Worm (Caenorhabditis elegans) whole organism, late embryonic: ENCODE measurements around the gene R04A9.9.

ENCODE experiments used
- C38D4.7 ChIP-seq: fragments of 200-800 bp; sonication (Bioruptor generic); optimal IDR thresholded peaks from 2 replicates; lab custom pipeline; 2018; ENCODE audit warnings: mild to moderate bottlenecking, missing genetic modification characterization, moderate library complexity, missing compliant biosample characterization
- F13H6.1 ChIP-seq: sonication (generic microtip); optimal IDR thresholded peaks from 2 replicates; lab custom pipeline; 2016; ENCODE audit warnings: missing genetic modification characterization, missing compliant biosample characterization
- T23F11.4 ChIP-seq: fragments of 200-800 bp; sonication (Bioruptor generic); optimal IDR thresholded peaks from 2 replicates; lab custom pipeline; 2018; ENCODE audit warnings: mild to moderate bottlenecking, missing genetic modification characterization, missing compliant biosample characterization
- ahr-1 ChIP-seq: sonication (generic microtip); optimal IDR thresholded peaks from 2 replicates; lab custom pipeline; 2016; ENCODE audit warnings: missing genetic modification characterization, missing compliant biosample characterization
- ama-1 ChIP-seq: fragments of 150-350 bp; optimal IDR thresholded peaks from 2 replicates; lab custom pipeline; 2014
- ceh-18 ChIP-seq: sonication (generic microtip); optimal IDR thresholded peaks from 2 replicates; lab custom pipeline; 2016; ENCODE audit warnings: missing genetic modification characterization, missing compliant biosample characterization
- ceh-24 ChIP-seq: sonication (generic microtip); optimal IDR thresholded peaks from 2 replicates; lab custom pipeline; 2016; ENCODE audit warnings: mild to moderate bottlenecking, missing genetic modification characterization, missing compliant biosample characterization
- ceh-30 ChIP-seq: fragments of 150-350 bp; optimal IDR thresholded peaks from 2 replicates; lab custom pipeline; 2014; ENCODE audit warnings: missing biosample characterization, missing genetic modification characterization
- ceh-31 ChIP-seq: sonication (generic microtip); optimal IDR thresholded peaks from 2 replicates; lab custom pipeline; 2016; ENCODE audit warnings: missing genetic modification characterization, missing compliant biosample characterization
- ceh-45 ChIP-seq: fragments of 200-800 bp; sonication (Bioruptor generic); IDR thresholded peaks from 2 replicates; pipeline ENCODE4 v1.3.6; 2022; ENCODE audit warnings: missing genetic modification reagents, missing genetic modification characterization, missing compliant biosample characterization
- ceh-48 ChIP-seq: sonication (generic microtip); optimal IDR thresholded peaks from 2 replicates; lab custom pipeline; 2016; ENCODE audit warnings: missing genetic modification characterization, inconsistent platforms, missing compliant biosample characterization
- che-1 ChIP-seq: sonication (generic microtip); optimal IDR thresholded peaks from 2 replicates; lab custom pipeline; 2016; ENCODE audit warnings: mild to moderate bottlenecking, missing genetic modification characterization, missing compliant biosample characterization
- dve-1 ChIP-seq: sonication (generic microtip); optimal IDR thresholded peaks from 2 replicates; lab custom pipeline; 2017; ENCODE audit warnings: antibody characterized with exemption, mild to moderate bottlenecking, missing genetic modification characterization, missing compliant biosample characterization
- elt-2 ChIP-seq: sonication (generic microtip); optimal IDR thresholded peaks from 2 replicates; lab custom pipeline; 2016; ENCODE audit warnings: missing genetic modification reagents, missing genetic modification characterization, missing compliant biosample characterization
- ets-4 ChIP-seq: sonication (generic microtip); optimal IDR thresholded peaks from 2 replicates; lab custom pipeline; 2016; ENCODE audit warnings: missing genetic modification characterization, missing compliant biosample characterization
- eyg-1 ChIP-seq: sonication (generic microtip); optimal IDR thresholded peaks from 2 replicates; lab custom pipeline; 2016; ENCODE audit warnings: missing genotype, missing genetic modification characterization, missing compliant biosample characterization
- fax-1 ChIP-seq: sonication (generic microtip); optimal IDR thresholded peaks from 2 replicates; lab custom pipeline; 2016; ENCODE audit warnings: missing genotype, missing genetic modification characterization, missing compliant biosample characterization
- fkh-10 ChIP-seq: fragments of 150-350 bp; optimal IDR thresholded peaks from 2 replicates; lab custom pipeline; 2014; ENCODE audit warnings: missing biosample characterization, missing genetic modification reagents, missing genetic modification characterization
- gmeb-2 ChIP-seq: sonication (generic microtip); optimal IDR thresholded peaks from 2 replicates; lab custom pipeline; 2016; ENCODE audit warnings: missing genetic modification characterization, inconsistent platforms, missing compliant biosample characterization
- hlh-13 ChIP-seq: fragments of 200-800 bp; sonication (Bioruptor generic); optimal IDR thresholded peaks from 2 replicates; lab custom pipeline; 2018; ENCODE audit warnings: mild to moderate bottlenecking, missing genetic modification characterization, missing compliant biosample characterization
- hlh-30 ChIP-seq: sonication (generic microtip); optimal IDR thresholded peaks from 2 replicates; lab custom pipeline; 2017; ENCODE audit warnings: antibody characterized with exemption, missing genetic modification characterization, missing compliant biosample characterization; ENCODE audit not compliant: insufficient read depth
- hlh-6 ChIP-seq: sonication (generic microtip); optimal IDR thresholded peaks from 2 replicates; lab custom pipeline; 2016; ENCODE audit warnings: missing genotype, missing genetic modification characterization, missing compliant biosample characterization
- lin-11 ChIP-seq: fragments of 200-800 bp; sonication (Bioruptor generic); optimal IDR thresholded peaks from 2 replicates; lab custom pipeline; 2018; ENCODE audit warnings: mild to moderate bottlenecking, missing genetic modification characterization, missing compliant biosample characterization
- madf-2 ChIP-seq: sonication (generic microtip); optimal IDR thresholded peaks from 2 replicates; lab custom pipeline; 2017; ENCODE audit warnings: missing genetic modification characterization, missing compliant biosample characterization
- mec-3 ChIP-seq: sonication (generic microtip); optimal IDR thresholded peaks from 2 replicates; lab custom pipeline; 2016; ENCODE audit warnings: borderline replicate concordance, missing genetic modification characterization, missing compliant biosample characterization
- nfya-1 ChIP-seq: sonication (generic microtip); optimal IDR thresholded peaks from 2 replicates; lab custom pipeline; 2017; ENCODE audit warnings: missing genetic modification characterization, mild to moderate bottlenecking, missing compliant biosample characterization, antibody characterized with exemption, moderate library complexity
- nhr-232 ChIP-seq: sonication (generic microtip); optimal IDR thresholded peaks from 2 replicates; lab custom pipeline; 2016; ENCODE audit warnings: missing genetic modification characterization, missing compliant biosample characterization
- npax-4 ChIP-seq: sonication (generic microtip); optimal IDR thresholded peaks from 2 replicates; lab custom pipeline; 2016; ENCODE audit warnings: missing genetic modification characterization, missing compliant biosample characterization
- pat-9 ChIP-seq: fragments of 200-800 bp; sonication (Bioruptor generic); optimal IDR thresholded peaks from 2 replicates; lab custom pipeline; 2018; ENCODE audit warnings: mild to moderate bottlenecking, missing genetic modification characterization, moderate library complexity, missing compliant biosample characterization
- pha-2 ChIP-seq: sonication (generic microtip); optimal IDR thresholded peaks from 2 replicates; lab custom pipeline; 2017; ENCODE audit warnings: mild to moderate bottlenecking, missing genetic modification characterization, missing compliant biosample characterization
- pqm-1 ChIP-seq: sonication (generic microtip); optimal IDR thresholded peaks from 2 replicates; lab custom pipeline; 2016; ENCODE audit warnings: missing genetic modification characterization, missing compliant biosample characterization
- ref-2 ChIP-seq: sonication (generic microtip); optimal IDR thresholded peaks from 2 replicates; lab custom pipeline; 2016; ENCODE audit warnings: missing genetic modification characterization, missing compliant biosample characterization
- rnt-1 ChIP-seq: sonication (generic microtip); optimal IDR thresholded peaks from 2 replicates; lab custom pipeline; 2016; ENCODE audit warnings: missing genetic modification characterization, missing compliant biosample characterization
- sdc-2 ChIP-seq: sonication (generic microtip); optimal IDR thresholded peaks from 2 replicates; lab custom pipeline; 2016; ENCODE audit warnings: missing genotype, missing genetic modification characterization, missing compliant biosample characterization
- tbx-2 ChIP-seq: sonication (generic microtip); optimal IDR thresholded peaks from 2 replicates; lab custom pipeline; 2016; ENCODE audit warnings: missing genetic modification characterization, missing compliant biosample characterization
- tbx-7 ChIP-seq: sonication (generic microtip); optimal IDR thresholded peaks from 2 replicates; lab custom pipeline; 2016; ENCODE audit warnings: missing genotype, missing genetic modification characterization, missing compliant biosample characterization
- unc-42 ChIP-seq: sonication (generic microtip); optimal IDR thresholded peaks from 2 replicates; lab custom pipeline; 2016; ENCODE audit warnings: missing genotype, missing genetic modification characterization, missing compliant biosample characterization
- zip-5 ChIP-seq: sonication (generic microtip); optimal IDR thresholded peaks from 2 replicates; lab custom pipeline; 2016; ENCODE audit warnings: missing genetic modification characterization, missing compliant biosample characterization

R04A9.9 gene

ce11 chrX:389566-389965, 803 bp downstream of the R04A9.9 start:
- TF ChIP-seq T23F11.4 (GFP tag; lab: Kevin White, UChicago): no peak
- TF ChIP-seq ceh-24 (tag; lab: Kevin White, UChicago): no peak
- no peak for TF ChIP-seq ceh-30 (tag; lab: Kevin White, UChicago)
- TF ChIP-seq pqm-1 (tag; lab: Kevin White, UChicago): no peak
- TF ChIP-seq npax-4: no peak
- TF ChIP-seq pha-2: no peak
- no peak for TF ChIP-seq che-1 (tag; lab: Kevin White, UChicago)
- TF ChIP-seq dve-1 (tag; lab: Kevin White, UChicago): no peak
- no peak for TF ChIP-seq eyg-1
- TF ChIP-seq ceh-45: no peak
- no peak for TF ChIP-seq ama-1 (lab: Kevin White, UChicago)
- TF ChIP-seq hlh-30: no peak
- TF ChIP-seq zip-5 (tag; lab: Kevin White, UChicago): no peak
- no peak for TF ChIP-seq unc-42 (tag; lab: Kevin White, UChicago)
- TF ChIP-seq ref-2 (tag; lab: Kevin White, UChicago): no peak

ce11 chrX:388728-389127, 1.6 kb downstream of the R04A9.9 start, which contains the start of gene ceh-93:
ceh-93 (minus strand) TSS chrX:388797.
- TF ChIP-seq nfya-1 (tag; lab: Kevin White, UChicago) (peak; percentile 90), F13H6.1 (tag; lab: Kevin White, UChicago) (no peak)

DNA sequence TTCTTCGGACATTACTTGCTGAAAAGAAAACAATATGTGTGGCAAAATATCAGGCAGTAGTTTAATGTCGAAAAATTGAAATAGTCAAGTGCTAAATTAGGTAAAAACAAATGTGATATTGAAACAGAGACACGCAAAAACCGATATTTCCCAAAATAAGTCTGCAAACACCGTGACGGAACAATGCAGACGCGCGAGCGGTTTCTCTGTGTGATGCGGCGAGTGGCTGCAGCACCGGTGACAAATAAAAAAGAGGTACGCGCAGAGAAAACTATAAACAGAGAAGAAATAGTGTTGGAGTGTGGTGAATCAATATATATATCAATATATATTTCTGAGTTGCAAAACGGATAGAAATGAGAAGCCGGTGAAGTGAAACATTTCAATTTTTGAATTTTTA, 7.7 kb downstream of the R04A9.9 start, which contains the start of gene ife-2:
TSS of gene ife-2 (minus strand) at position 18 of the 400 bp plus-strand sequence.
- TF ChIP-seq madf-2 (tag; lab: Kevin White, UChicago): no peak
- TF ChIP-seq nhr-232 (tag; lab: Kevin White, UChicago): no peak
- TF ChIP-seq ceh-48 (tag; lab: Kevin White, UChicago): peak; percentile 58
- peak; percentile 43 for TF ChIP-seq hlh-30
- TF ChIP-seq lin-11: no peak
- no peak for TF ChIP-seq ets-4 (tag; lab: Kevin White, UChicago)
- peak; percentile 41 for TF ChIP-seq tbx-2 (tag; lab: Kevin White, UChicago)
- peak; percentile 26 for TF ChIP-seq ceh-31
- peak; percentile 36 for TF ChIP-seq sdc-2 (tag; lab: Kevin White, UChicago)
- TF ChIP-seq nfya-1 (tag; lab: Kevin White, UChicago): peak; percentile 95

DNA sequence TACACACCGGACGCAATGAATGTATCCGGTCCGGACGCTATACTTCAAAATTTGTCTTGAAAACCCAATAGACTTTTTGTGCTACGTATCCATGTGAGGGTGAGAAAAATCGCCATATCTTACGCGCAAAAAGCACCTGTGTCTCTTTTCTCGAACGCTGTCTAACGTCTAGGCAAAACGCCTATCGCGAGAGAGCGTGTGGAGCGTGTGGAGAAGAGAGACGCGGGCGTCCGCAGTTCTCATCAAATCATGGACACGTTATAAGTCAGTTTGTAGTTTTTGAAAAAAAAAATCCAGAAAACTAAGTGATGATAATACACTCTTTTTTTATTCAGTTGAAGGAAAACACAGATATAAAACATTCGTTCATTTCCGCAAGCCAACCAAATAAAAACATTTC, 9.3 kb downstream of the R04A9.9 start:
- TF ChIP-seq mec-3 (no peak), ahr-1 (tag; lab: Kevin White, UChicago) (no peak), C38D4.7 (GFP tag; lab: Kevin White, UChicago) (no peak), hlh-6 (tag; lab: Kevin White, UChicago) (no peak), eyg-1 (no peak), fkh-10 (GFP tag; lab: Kevin White, UChicago) (no peak), nhr-232 (tag; lab: Kevin White, UChicago) (no peak), fax-1 (tag; lab: Kevin White, UChicago) (no peak), pat-9 (tag; lab: Kevin White, UChicago) (no peak), hlh-13 (GFP tag; lab: Kevin White, UChicago) (no peak), tbx-2 (tag; lab: Kevin White, UChicago) (no peak), gmeb-2 (no peak), ceh-18 (tag; lab: Kevin White, UChicago) (no peak), ama-1 (lab: Kevin White, UChicago) (no peak), ets-4 (tag; lab: Kevin White, UChicago) (no peak), tbx-7 (no peak), elt-2 (tag; lab: Kevin White, UChicago) (no peak), ceh-45 (no peak), rnt-1 (no peak)
